Fruit fly (Drosophila melanogaster): ENCODE measurements around the gene GstD3.

Gene GstD3

DNA sequence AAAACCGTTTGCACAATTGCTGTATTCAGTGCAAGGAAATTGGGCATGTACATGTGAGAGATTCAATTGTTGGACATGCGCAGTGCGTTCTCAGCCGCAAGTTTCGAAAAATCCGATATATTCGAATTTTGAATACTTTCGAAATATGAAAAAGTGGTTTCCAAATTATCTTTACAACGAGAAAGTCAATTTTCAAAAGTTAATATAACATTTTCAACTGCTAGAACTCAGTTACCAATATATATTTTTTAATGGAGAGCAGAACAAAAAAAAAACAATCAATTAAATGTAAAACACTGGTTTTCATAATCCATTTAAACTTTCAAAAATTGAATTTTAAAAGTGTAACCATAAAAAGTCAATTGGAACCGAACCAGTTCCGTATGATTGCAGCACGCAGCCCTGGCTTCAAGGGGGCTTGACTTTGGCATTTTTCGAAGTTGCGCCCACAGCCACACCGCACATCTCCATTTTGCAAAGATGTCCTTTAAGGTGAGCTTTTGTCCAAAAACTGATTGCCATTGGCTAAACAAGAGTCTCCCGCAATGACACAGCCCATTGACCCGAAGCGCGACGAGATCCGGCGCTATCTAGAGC, 49.6 kb downstream of the GstD3 start, which contains the start of the genes Scgbeta and CG17202 (continued):
- TF ChIP-seq CG2120 (GFP tag; optimal IDR thresholded peaks at IDR 0.05), result peak; percentile 59
- TF ChIP-seq aop (GFP tag; IDR thresholded peaks at IDR 0.05), result no peak
- TF ChIP-seq zf30C (GFP tag; optimal IDR thresholded peaks at IDR 0.05), result no peak
- TF ChIP-seq oc (tag; optimal IDR thresholded peaks at IDR 0.05), result no peak
- peak; percentile 38 for TF ChIP-seq fu2 (GFP tag; optimal IDR thresholded peaks at IDR 0.05)
- TF ChIP-seq B-H1 (GFP tag; IDR thresholded peaks at IDR 0.05), result no peak
- no peak for TF ChIP-seq CG43689 (GFP tag; IDR thresholded peaks at IDR 0.05)
- TF ChIP-seq Camta (GFP tag; optimal IDR thresholded peaks at IDR 0.05), result no peak
- no peak for TF ChIP-seq CG17328 (GFP tag; IDR thresholded peaks at IDR 0.05)
- TF ChIP-seq Xbp1 (GFP tag; optimal IDR thresholded peaks at IDR 0.05), result peak; percentile 41
- TF ChIP-seq nom (GFP tag; optimal IDR thresholded peaks at IDR 0.05), result no peak
- TF ChIP-seq eyg (GFP tag; optimal IDR thresholded peaks at IDR 0.05), result no peak
- TF ChIP-seq row (GFP tag; IDR thresholded peaks at IDR 0.05), result peak; percentile 89
- no peak for TF ChIP-seq fd3F (GFP tag; optimal IDR thresholded peaks at IDR 0.05)
- no peak for TF ChIP-seq GATAe (GFP tag; conservative IDR thresholded peaks at IDR 0.05)
- TF ChIP-seq Jarid2 (GFP tag; optimal IDR thresholded peaks at IDR 0.05), result no peak
- TF ChIP-seq NFAT (GFP tag; IDR thresholded peaks at IDR 0.05), result no peak
- no peak for TF ChIP-seq h (optimal IDR thresholded peaks at IDR 0.05)
- peak; percentile 30 for TF ChIP-seq CG13624 (GFP tag; optimal IDR thresholded peaks at IDR 0.05)
- TF ChIP-seq CG10431 (GFP tag; optimal IDR thresholded peaks at IDR 0.05), result no peak
- TF ChIP-seq CG5953 (GFP tag; IDR thresholded peaks at IDR 0.05), result no peak
- peak; percentile 3 for TF ChIP-seq CG7786 (GFP tag; optimal IDR thresholded peaks at IDR 0.05)
- TF ChIP-seq CG6689 (GFP tag; IDR thresholded peaks at IDR 0.05), result no peak
- no peak for TF ChIP-seq grn (GFP tag; optimal IDR thresholded peaks at IDR 0.05)
- TF ChIP-seq Elba2 (GFP tag; optimal IDR thresholded peaks at IDR 0.05), result no peak
- no peak for TF ChIP-seq br (optimal IDR thresholded peaks at IDR 0.05)
- no peak for TF ChIP-seq ato (GFP tag; IDR thresholded peaks at IDR 0.05; ENCODE audit: partially characterized antibody)
- TF ChIP-seq Myb (GFP tag; optimal IDR thresholded peaks at IDR 0.05), result peak; percentile 85
- no peak for TF ChIP-seq Dad (GFP tag; optimal IDR thresholded peaks at IDR 0.05)
- TF ChIP-seq CG31365 (tag; optimal IDR thresholded peaks at IDR 0.05), result no peak
- TF ChIP-seq CG16863 (GFP tag; optimal IDR thresholded peaks at IDR 0.05), result no peak
- no peak for TF ChIP-seq D19B (GFP tag; optimal IDR thresholded peaks at IDR 0.05)
- TF ChIP-seq Oaz (GFP tag; IDR thresholded peaks at IDR 0.05), result no peak
- 0 out of 2 replicates have a peak, but pooled peaks have one; percentile 5 for TF ChIP-seq Ada2b (GFP tag; IDR thresholded peaks at IDR 0.05)
- TF ChIP-seq Six4 (GFP tag; optimal IDR thresholded peaks at IDR 0.05), result no peak
- TF ChIP-seq trem (tag; optimal IDR thresholded peaks at IDR 0.05), result peak; percentile 25
- no peak for TF ChIP-seq CG1603 (tag; optimal IDR thresholded peaks at IDR 0.05)
- no peak for TF ChIP-seq Bdp1 (GFP tag; optimal IDR thresholded peaks at IDR 0.05)
- TF ChIP-seq CG3281 (GFP tag; optimal IDR thresholded peaks at IDR 0.05), result no peak
- TF ChIP-seq CG15514 (GFP tag; optimal IDR thresholded peaks at IDR 0.05), result peak; percentile 100
- no peak for TF ChIP-seq p53 (GFP tag; optimal IDR thresholded peaks at IDR 0.05)
- no peak for TF ChIP-seq sim (GFP tag; IDR thresholded peaks at IDR 0.05)
- no peak for TF ChIP-seq CG11504 (tag; optimal IDR thresholded peaks at IDR 0.05)
- TF ChIP-seq her (GFP tag; optimal IDR thresholded peaks at IDR 0.05), result no peak
- no peak for TF ChIP-seq Fer2 (tag; optimal IDR thresholded peaks at IDR 0.05)
- no peak for TF ChIP-seq psq (GFP tag; optimal IDR thresholded peaks at IDR 0.05)
- TF ChIP-seq fru (optimal IDR thresholded peaks at IDR 0.05), result no peak
- no peak for TF ChIP-seq CG1529 (GFP tag; optimal IDR thresholded peaks at IDR 0.05)
- TF ChIP-seq peb (GFP tag; IDR thresholded peaks at IDR 0.05), result no peak
- TF ChIP-seq HLH4C (GFP tag; IDR thresholded peaks at IDR 0.05; ENCODE audit: partially characterized antibody), result no peak
- TF ChIP-seq gce (GFP tag; IDR thresholded peaks at IDR 0.05), result no peak
- TF ChIP-seq CG7556 (GFP tag; optimal IDR thresholded peaks at IDR 0.05), result no peak
- no peak for TF ChIP-seq CG11093 (GFP tag; IDR thresholded peaks at IDR 0.05)
